Worm (Caenorhabditis elegans): Measurements from ENCODE around the gene lgc-18.

The lgc-18 gene

ce11 chrX:12114024-12114423 lies 11.4 kb upstream of the lgc-18 start, which contains the start of gene lgc-15:
Gene lgc-15, plus strand, starts transcription at chrX:12114324.
- TF ChIP-seq lin-13 (tag; optimal IDR thresholded peaks at IDR 0.05) (no peak), M03D4.4 (tag; optimal IDR thresholded peaks at IDR 0.05) (no peak), unc-62 (GFP tag; optimal IDR thresholded peaks at IDR 0.05) (no peak), snpc-4 (tag; optimal IDR thresholded peaks at IDR 0.05) (no peak), mls-2 (tag; optimal IDR thresholded peaks at IDR 0.05) (no peak), bed-3 (GFP tag; optimal IDR thresholded peaks at IDR 0.05) (no peak), elt-3 (tag; optimal IDR thresholded peaks at IDR 0.05) (no peak), zip-8 (tag; optimal IDR thresholded peaks at IDR 0.05) (no peak), nhr-12 (tag; optimal IDR thresholded peaks at IDR 0.05) (no peak), ceh-39 (tag; optimal IDR thresholded peaks at IDR 0.05) (no peak), lsy-2 (tag; optimal IDR thresholded peaks at IDR 0.05) (no peak), ces-1 (GFP tag; optimal IDR thresholded peaks at IDR 0.05) (no peak)

- TF ChIP-seq nhr-28 (tag; optimal IDR thresholded peaks at IDR 0.05) = no peak
- TF ChIP-seq lin-13 (tag; optimal IDR thresholded peaks at IDR 0.05) = no peak
- TF ChIP-seq unc-120 (tag; optimal IDR thresholded peaks at IDR 0.05; ENCODE audit: poor library complexity, severe bottlenecking) = no peak
- TF ChIP-seq elt-1 (tag; optimal IDR thresholded peaks at IDR 0.05; ENCODE audit: borderline replicate concordance, insufficient read depth) = no peak
- TF ChIP-seq hlh-1 (tag; optimal IDR thresholded peaks at IDR 0.05) = no peak
- no peak for TF ChIP-seq blmp-1 (tag; optimal IDR thresholded peaks at IDR 0.05)
- TF ChIP-seq bed-3 (GFP tag; optimal IDR thresholded peaks at IDR 0.05) = no peak
- TF ChIP-seq ceh-43 (GFP tag; optimal IDR thresholded peaks at IDR 0.05) = no peak
- no peak for TF ChIP-seq zip-8 (tag; optimal IDR thresholded peaks at IDR 0.05)
- TF ChIP-seq lin-32 (GFP tag; optimal IDR thresholded peaks at IDR 0.05) = no peak
- TF ChIP-seq flh-1 (GFP tag; optimal IDR thresholded peaks at IDR 0.05) = no peak
- TF ChIP-seq nhr-76 (tag; optimal IDR thresholded peaks at IDR 0.05) = no peak
- no peak for TF ChIP-seq mab-5 (tag; optimal IDR thresholded peaks at IDR 0.05)
- TF ChIP-seq pha-4 (tag; optimal IDR thresholded peaks at IDR 0.05) = no peak
- no peak for TF ChIP-seq ham-2 (GFP tag; optimal IDR thresholded peaks at IDR 0.05)
- no peak for TF ChIP-seq ces-1 (GFP tag; optimal IDR thresholded peaks at IDR 0.05)
These were observed 7.1 kb upstream of the lgc-18 start, which contains the start of gene lgc-16 for ce11 chrX:12118340-12118739. Gene lgc-16, plus strand, starts transcription at chrX:12118640.

ce11 chrX:12121285-12121684 lies 4.1 kb upstream of the lgc-18 start, which contains the start of gene lgc-17:
Gene lgc-17, plus strand, starts transcription at chrX:12121585.
- TF ChIP-seq unc-39 (tag; optimal IDR thresholded peaks at IDR 0.05) (no peak), mls-2 (tag; optimal IDR thresholded peaks at IDR 0.05) (no peak), cnd-1 (tag; optimal IDR thresholded peaks at IDR 0.05) (no peak), drap-1 (GFP tag; optimal IDR thresholded peaks at IDR 0.05) (no peak), hlh-1 (tag; optimal IDR thresholded peaks at IDR 0.05) (no peak), snpc-4 (tag; optimal IDR thresholded peaks at IDR 0.05) (no peak), ztf-11 (tag; optimal IDR thresholded peaks at IDR 0.05) (no peak), bed-3 (GFP tag; optimal IDR thresholded peaks at IDR 0.05) (no peak), sem-2 (GFP tag; optimal IDR thresholded peaks at IDR 0.05) (no peak), elt-3 (tag; optimal IDR thresholded peaks at IDR 0.05) (no peak), pha-4 (tag; optimal IDR thresholded peaks at IDR 0.05) (no peak), tbx-8 (GFP tag; optimal IDR thresholded peaks at IDR 0.05) (no peak), nhr-12 (tag; optimal IDR thresholded peaks at IDR 0.05) (no peak), unc-120 (tag; optimal IDR thresholded peaks at IDR 0.05; ENCODE audit: poor library complexity, severe bottlenecking) (no peak), elt-1 (tag; optimal IDR thresholded peaks at IDR 0.05; ENCODE audit: borderline replicate concordance, insufficient read depth) (no peak), lsy-2 (tag; optimal IDR thresholded peaks at IDR 0.05) (no peak), nhr-28 (tag; optimal IDR thresholded peaks at IDR 0.05) (no peak), mab-5 (tag; optimal IDR thresholded peaks at IDR 0.05) (no peak), ceh-83 (GFP tag; optimal IDR thresholded peaks at IDR 0.05) (no peak)

- TF ChIP-seq zip-8 (tag; optimal IDR thresholded peaks at IDR 0.05) (no peak), lsy-2 (tag; optimal IDR thresholded peaks at IDR 0.05) (no peak), cnd-1 (tag; optimal IDR thresholded peaks at IDR 0.05) (no peak), snpc-4 (tag; optimal IDR thresholded peaks at IDR 0.05) (no peak), elt-3 (tag; optimal IDR thresholded peaks at IDR 0.05) (no peak), tbx-8 (GFP tag; optimal IDR thresholded peaks at IDR 0.05) (no peak), mab-5 (tag; optimal IDR thresholded peaks at IDR 0.05) (no peak), unc-62 (GFP tag; optimal IDR thresholded peaks at IDR 0.05) (no peak), ceh-39 (tag; optimal IDR thresholded peaks at IDR 0.05) (no peak), nhr-12 (tag; optimal IDR thresholded peaks at IDR 0.05) (no peak), ceh-43 (GFP tag; optimal IDR thresholded peaks at IDR 0.05) (no peak), flh-1 (GFP tag; optimal IDR thresholded peaks at IDR 0.05) (no peak), hlh-1 (tag; optimal IDR thresholded peaks at IDR 0.05) (no peak), ceh-83 (GFP tag; optimal IDR thresholded peaks at IDR 0.05) (no peak), nhr-237 (tag; optimal IDR thresholded peaks at IDR 0.05) (no peak), drap-1 (GFP tag; optimal IDR thresholded peaks at IDR 0.05) (no peak), nhr-2 (tag; optimal IDR thresholded peaks at IDR 0.05) (no peak)
These were observed 2.3 kb upstream of the lgc-18 start, which contains the start of gene T01H10.11 for ce11 chrX:12123152-12123551. Gene T01H10.11, plus strand, starts transcription at chrX:12123452.
